Fruit fly (Drosophila melanogaster) whole organism, embryonic: ENCODE data around the gene fln.

ENCODE experiments used
- CG11560 ChIP-seq: fragments of 200-800 bp; sonication (Bioruptor generic); IDR thresholded peaks from 3 replicates; pipeline ENCODE4 v1.3.6; 2022; ENCODE audit warnings: missing biosample characterization, missing genetic modification characterization
- CG12744 ChIP-seq: fragments of 200-800 bp; sonication (Bioruptor generic); optimal IDR thresholded peaks from 2 replicates; lab custom pipeline; 2016; ENCODE audit warnings: missing biosample characterization, missing genetic modification characterization
- CG13775 ChIP-seq: fragments of 200-800 bp; sonication (Bioruptor generic); optimal IDR thresholded peaks from 3 replicates; lab custom pipeline; 2017; ENCODE audit warnings: missing biosample characterization, mild to moderate bottlenecking, missing genetic modification characterization
- CG14860 ChIP-seq: fragments of 200-800 bp; sonication (Bioruptor generic); IDR thresholded peaks from 3 replicates; pipeline ENCODE4 v1.3.6; 2022; ENCODE audit warnings: missing biosample characterization, missing genetic modification characterization; ENCODE audit not compliant: partially characterized antibody
- CG15514 ChIP-seq: fragments of 200-800 bp; sonication (Bioruptor generic); optimal IDR thresholded peaks from 3 replicates; lab custom pipeline; 2017; ENCODE audit warnings: missing biosample characterization, missing genetic modification characterization, mild to moderate bottlenecking, moderate library complexity, missing genetic modification reagents
- CG1602 ChIP-seq: fragments of 200-800 bp; sonication (Bioruptor generic); optimal IDR thresholded peaks from 3 replicates; lab custom pipeline; 2016; ENCODE audit warnings: missing biosample characterization, missing genetic modification characterization
- CG17802 ChIP-seq: fragments of 200-800 bp; sonication (Bioruptor generic); optimal IDR thresholded peaks from 2 replicates; lab custom pipeline; 2018; ENCODE audit warnings: missing biosample characterization, mild to moderate bottlenecking, missing genetic modification characterization, moderate library complexity
- CG1792 ChIP-seq: fragments of 200-800 bp; sonication (Bioruptor generic); optimal IDR thresholded peaks from 2 replicates; lab custom pipeline; 2016; ENCODE audit warnings: missing biosample characterization, missing genetic modification characterization
- CG2120 ChIP-seq: fragments of 200-800 bp; sonication (Bioruptor generic); optimal IDR thresholded peaks from 3 replicates; lab custom pipeline; 2016; ENCODE audit warnings: missing biosample characterization, missing genetic modification characterization
- CG32532 ChIP-seq: fragments of 200-800 bp; sonication (Bioruptor generic); IDR thresholded peaks from 2 replicates; pipeline ENCODE4 v1.3.6; 2022; ENCODE audit warnings: missing biosample characterization, missing genetic modification characterization
- CG3995 ChIP-seq: fragments of 200-800 bp; sonication (Bioruptor generic); optimal IDR thresholded peaks from 3 replicates; lab custom pipeline; 2016; ENCODE audit warnings: missing biosample characterization, missing genetic modification characterization
- CG4730 ChIP-seq: fragments of 200-800 bp; sonication (Bioruptor generic); IDR thresholded peaks from 2 replicates; pipeline ENCODE4 v1.3.6; 2022; ENCODE audit warnings: missing biosample characterization, missing genetic modification characterization
- CG6791 ChIP-seq: fragments of 200-800 bp; sonication (Bioruptor generic); IDR thresholded peaks from 3 replicates; pipeline ENCODE4 v1.3.6; 2022; ENCODE audit warnings: missing biosample characterization, missing genetic modification characterization; ENCODE audit not compliant: partially characterized antibody
- CG7839 ChIP-seq: fragments of 200-800 bp; sonication (Bioruptor generic); optimal IDR thresholded peaks from 3 replicates; lab custom pipeline; 2018; ENCODE audit warnings: missing biosample characterization, mild to moderate bottlenecking, missing genetic modification characterization, moderate library complexity
- CG8359 ChIP-seq: fragments of 200-800 bp; sonication (Bioruptor generic); optimal IDR thresholded peaks from 2 replicates; lab custom pipeline; 2017; ENCODE audit warnings: missing biosample characterization, mild to moderate bottlenecking, missing genetic modification characterization, borderline replicate concordance
- CG8478 ChIP-seq: fragments of >200 bp; optimal IDR thresholded peaks from 2 replicates; lab custom pipeline; 2018
- D19A ChIP-seq: fragments of 200-800 bp; optimal IDR thresholded peaks from 3 replicates; lab custom pipeline; 2019; ENCODE audit warnings: missing biosample characterization, mild to moderate bottlenecking, missing genetic modification characterization, moderate library complexity
- Dbx ChIP-seq: fragments of 200-800 bp; sonication (Bioruptor generic); IDR thresholded peaks from 3 replicates; pipeline ENCODE4 v1.3.6; 2022; ENCODE audit warnings: missing biosample characterization, missing genetic modification characterization
- Dip2 ChIP-seq: fragments of 200-800 bp; sonication (Bioruptor generic); IDR thresholded peaks from 2 replicates; pipeline ENCODE4 v1.3.6; 2022; ENCODE audit warnings: missing biosample characterization, missing genetic modification characterization
- Dll ChIP-seq: fragments of 200-800 bp; sonication (Bioruptor generic); IDR thresholded peaks from 4 replicates; pipeline ENCODE4 v1.3.6; 2022; ENCODE audit warnings: missing biosample characterization, missing genetic modification characterization; ENCODE audit not compliant: partially characterized antibody
- Kr ChIP-seq: fragments of 200-800 bp; sonication (Bioruptor generic); optimal IDR thresholded peaks from 2 replicates; lab custom pipeline; 2017; ENCODE audit warnings: missing biosample characterization, mild to moderate bottlenecking, missing genetic modification characterization
- MESR4 ChIP-seq: fragments of 200-800 bp; sonication (Bioruptor generic); optimal IDR thresholded peaks from 2 replicates; lab custom pipeline; 2018; ENCODE audit warnings: missing biosample characterization, mild to moderate bottlenecking, missing genetic modification characterization, moderate library complexity
- MTF-1 ChIP-seq: fragments of 200-800 bp; sonication (Bioruptor generic); optimal IDR thresholded peaks from 2 replicates; lab custom pipeline; 2018; ENCODE audit warnings: missing biosample characterization, mild to moderate bottlenecking, missing genetic modification characterization, borderline replicate concordance
- Mes4 ChIP-seq: fragments of 200-800 bp; sonication (Bioruptor generic); optimal IDR thresholded peaks from 2 replicates; lab custom pipeline; 2016; ENCODE audit warnings: missing biosample characterization, missing genetic modification characterization
- Nf-YA ChIP-seq: fragments of 200-800 bp; sonication (Bioruptor generic); IDR thresholded peaks from 2 replicates; pipeline ENCODE4 v1.3.6; 2022; ENCODE audit warnings: missing biosample characterization, missing genetic modification characterization
- Oli ChIP-seq: fragments of 200-800 bp; sonication (Bioruptor generic); optimal IDR thresholded peaks from 2 replicates; lab custom pipeline; 2018; ENCODE audit warnings: missing biosample characterization, mild to moderate bottlenecking, missing genetic modification characterization, moderate library complexity
- Opbp ChIP-seq: fragments of 200-800 bp; sonication (Bioruptor generic); IDR thresholded peaks from 3 replicates; pipeline ENCODE4 v1.3.6; 2022; ENCODE audit warnings: missing biosample characterization, missing genetic modification characterization; ENCODE audit not compliant: partially characterized antibody
- Ptx1 ChIP-seq: fragments of 200-800 bp; sonication (Bioruptor generic); IDR thresholded peaks from 2 replicates; pipeline ENCODE4 v1.3.6; 2022; ENCODE audit warnings: missing biosample characterization, missing genetic modification characterization
- aop ChIP-seq: fragments of 200-800 bp; sonication (Bioruptor generic); IDR thresholded peaks from 2 replicates; pipeline ENCODE4 v1.3.6; 2022; ENCODE audit warnings: missing biosample characterization, missing genetic modification characterization
- corto ChIP-seq: fragments of 200-800 bp; sonication (Bioruptor generic); optimal IDR thresholded peaks from 2 replicates; lab custom pipeline; 2016; ENCODE audit warnings: missing biosample characterization, mild to moderate bottlenecking, missing genetic modification characterization, moderate library complexity
- ems ChIP-seq: fragments of 200-800 bp; sonication (Bioruptor generic); optimal IDR thresholded peaks from 3 replicates; lab custom pipeline; 2016; ENCODE audit warnings: missing biosample characterization, missing genetic modification characterization
- en ChIP-seq: fragments of 200-800 bp; sonication (Bioruptor generic); optimal IDR thresholded peaks from 2 replicates; lab custom pipeline; 2016; ENCODE audit warnings: missing biosample characterization, missing genetic modification characterization
- ewg ChIP-seq: fragments of 200-800 bp; sonication (Bioruptor generic); optimal IDR thresholded peaks from 3 replicates; lab custom pipeline; 2017; ENCODE audit warnings: mild to moderate bottlenecking, missing biosample characterization, missing genetic modification reagents, missing genetic modification characterization
- fd102C ChIP-seq: fragments of 200-800 bp; sonication (Bioruptor generic); optimal IDR thresholded peaks from 2 replicates; lab custom pipeline; 2018; ENCODE audit warnings: missing biosample characterization, mild to moderate bottlenecking, missing genetic modification characterization, moderate library complexity
- gsb ChIP-seq: fragments of 200-800 bp; sonication (Bioruptor generic); IDR thresholded peaks from 2 replicates; pipeline ENCODE4 v1.3.6; 2022; ENCODE audit warnings: missing biosample characterization, missing genetic modification characterization
- ham ChIP-seq: fragments of 200-800 bp; sonication (Bioruptor generic); IDR thresholded peaks from 2 replicates; pipeline ENCODE4 v1.3.6; 2022; ENCODE audit warnings: missing biosample characterization, missing genetic modification characterization
- hkb ChIP-seq, 2 experiments: fragments of 200-800 bp in 1 of 2; fragments of >200 bp in 1 of 2; sonication (Bioruptor generic) in 1 of 2; IDR thresholded peaks in 1 of 2; optimal IDR thresholded peaks in 1 of 2; 2 replicates each; pipeline versions ENCODE4 v1.3.6 to Lab custom; 2017 to 2022; ENCODE audit warnings: missing biosample characterization in 1 of 2, missing genetic modification characterization in 1 of 2
- kay ChIP-seq: fragments of 200-800 bp; sonication (Bioruptor generic); optimal IDR thresholded peaks from 2 replicates; lab custom pipeline; 2016; ENCODE audit warnings: missing biosample characterization, missing genetic modification characterization
- nerfin-1 ChIP-seq: fragments of 200-800 bp; sonication (Bioruptor generic); optimal IDR thresholded peaks from 3 replicates; lab custom pipeline; 2019; ENCODE audit warnings: missing biosample characterization, mild to moderate bottlenecking, missing genetic modification characterization, moderate library complexity
- p53 ChIP-seq: fragments of 200-800 bp; sonication (Bioruptor generic); optimal IDR thresholded peaks from 2 replicates; lab custom pipeline; 2016; ENCODE audit warnings: missing biosample characterization, missing genetic modification characterization
- pan ChIP-seq, 4 experiments: fragments of >200 bp in 3 of 4; fragments of 200-800 bp in 1 of 4; sonication (Bioruptor generic) in 1 of 4; optimal IDR thresholded peaks in 3 of 4; IDR thresholded peaks in 1 of 4; 2 replicates each; pipeline versions ENCODE4 v1.3.6 to Lab custom; 2017 to 2022; ENCODE audit warnings: missing biosample characterization in 2 of 4, missing genetic modification characterization in 2 of 4, mixed read lengths in 1 of 4
- ranshi ChIP-seq: fragments of 200-800 bp; sonication (Bioruptor generic); IDR thresholded peaks from 2 replicates; pipeline ENCODE4 v1.3.6; 2022; ENCODE audit warnings: missing biosample characterization, missing genetic modification characterization
- sisA ChIP-seq: fragments of 200-800 bp; sonication (Bioruptor generic); IDR thresholded peaks from 2 replicates; pipeline ENCODE4 v1.3.6; 2022; ENCODE audit warnings: missing biosample characterization, missing genetic modification characterization
- sna ChIP-seq: fragments of 200-800 bp; sonication (Bioruptor generic); IDR thresholded peaks from 2 replicates; pipeline ENCODE4 v1.3.6; 2022; ENCODE audit warnings: missing biosample characterization, missing genetic modification characterization; ENCODE audit not compliant: partially characterized antibody
- tgo ChIP-seq: fragments of 200-800 bp; sonication (Bioruptor generic); IDR thresholded peaks from 3 replicates; pipeline ENCODE4 v1.3.6; 2022; ENCODE audit warnings: missing biosample characterization, missing genetic modification characterization
- tll ChIP-seq, 2 experiments: fragments of 200-800 bp in 1 of 2; fragments of >200 bp in 1 of 2; sonication (Bioruptor generic) in 1 of 2; optimal IDR thresholded peaks; 2 replicates each; lab custom pipeline; 2017 to 2019; ENCODE audit warnings: missing biosample characterization in 2 of 2, missing genetic modification characterization in 2 of 2, mild to moderate bottlenecking in 1 of 2, moderate library complexity in 1 of 2
- tna ChIP-seq: fragments of 200-800 bp; sonication (Bioruptor generic); IDR thresholded peaks from 2 replicates; pipeline ENCODE4 v1.3.6; 2022; ENCODE audit warnings: missing biosample characterization, missing genetic modification characterization; ENCODE audit not compliant: partially characterized antibody

The fln gene

DNA sequence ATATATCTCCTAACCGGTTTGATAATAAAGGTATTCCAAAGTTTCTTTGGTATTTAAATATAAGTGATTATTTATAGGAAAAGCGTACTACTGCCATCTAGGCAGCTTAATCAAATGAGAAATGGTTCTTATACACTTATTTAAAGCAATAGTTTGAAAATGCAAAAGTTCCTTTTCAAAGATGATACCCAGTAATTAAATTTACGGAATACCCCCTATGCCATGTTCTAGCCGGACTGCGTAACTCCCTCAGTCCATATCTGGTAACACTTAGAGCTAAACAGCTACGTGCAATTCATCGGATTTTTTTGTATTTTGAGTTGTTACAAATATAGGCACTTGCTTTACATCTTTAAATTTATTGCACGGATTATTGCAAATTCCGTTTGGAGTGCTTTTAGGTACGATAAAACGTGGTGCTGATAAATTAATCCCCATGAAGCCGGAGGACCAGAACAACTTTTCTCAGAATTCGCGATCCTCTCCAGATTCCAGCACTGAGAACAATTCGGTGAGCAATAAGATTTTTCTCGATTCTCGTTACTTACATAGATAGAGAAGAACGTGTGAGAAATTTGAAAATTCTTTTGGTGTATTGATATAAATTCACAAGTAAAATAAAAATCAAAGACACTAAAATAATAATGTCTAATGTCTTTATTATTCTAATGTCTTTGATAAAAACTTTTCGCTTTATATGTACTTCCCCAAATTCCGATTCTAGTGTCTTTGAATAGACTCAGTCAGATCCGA lies 11.6 kb upstream of the fln start, which contains the start of gene CG7668 (continued):
- TF ChIP-seq tgo (GFP tag; lab: Robert Waterston, UW) (peak; percentile 87), pan (optimal IDR thresholded peaks at IDR 0.05; lab: Kevin White, UChicago) (no peak), pan (GFP tag; optimal IDR thresholded peaks at IDR 0.05 in 1 of 2, IDR thresholded peaks at IDR 0.05 in 1 of 2) (peak in 1 of 2 experiments; percentile 95), tll (GFP tag; optimal IDR thresholded peaks at IDR 0.05; lab: Kevin White, UChicago) (no peak), Dll (peak; percentile 33; the same call in 1 of the 4 replicates), en (peak; percentile 70), sisA (no peak), MTF-1 (GFP tag; lab: Kevin White, UChicago) (peak; percentile 55), Nf-YA (GFP tag; lab: Robert Waterston, UW) (peak; percentile 75), CG3995 (GFP tag; lab: Kevin White, UChicago) (peak; percentile 57), Opbp (no peak), fd102C (GFP tag; lab: Kevin White, UChicago) (peak; percentile 50), CG8478 (lab: Kevin White, UChicago) (no peak), ham (GFP tag; lab: Robert Waterston, UW) (no peak), MESR4 (peak; percentile 67), CG14860 (GFP tag; lab: Robert Waterston, UW) (peak; percentile 39; the same call in 1 of the 3 replicates), CG12744 (GFP tag; lab: Kevin White, UChicago) (peak; percentile 84), tna (GFP tag; lab: Robert Waterston, UW) (no peak), Dbx (peak; percentile 84), Mes4 (GFP tag; lab: Kevin White, UChicago) (peak; percentile 79), CG2120 (GFP tag; lab: Kevin White, UChicago) (peak; percentile 93), ewg (GFP tag; lab: Kevin White, UChicago) (peak; percentile 75), corto (GFP tag; lab: Kevin White, UChicago) (peak; percentile 52), Kr (GFP tag; lab: Kevin White, UChicago) (no peak), hkb (optimal IDR thresholded peaks at IDR 0.05; lab: Kevin White, UChicago) (no peak), hkb (GFP tag; IDR thresholded peaks at IDR 0.05; lab: Robert Waterston, UW) (peak; percentile 96), gsb (GFP tag; lab: Robert Waterston, UW) (peak; percentile 70), CG17802 (tag; lab: Kevin White, UChicago) (peak; percentile 67), p53 (GFP tag; lab: Kevin White, UChicago) (peak; percentile 74), CG7839 (tag; lab: Kevin White, UChicago) (peak; percentile 91), Oli (tag; lab: Kevin White, UChicago) (peak; percentile 89), CG11560 (tag; lab: Robert Waterston, UW) (no peak), CG13775 (GFP tag; lab: Kevin White, UChicago) (peak; percentile 84), kay (GFP tag; lab: Kevin White, UChicago) (peak; percentile 79), nerfin-1 (tag; lab: Kevin White, UChicago) (peak; percentile 87), CG4730 (GFP tag; lab: Robert Waterston, UW) (peak; percentile 84; the same call in 1 of the 2 replicates), aop (no peak), Ptx1 (GFP tag; lab: Robert Waterston, UW) (peak; percentile 92), CG8359 (GFP tag; lab: Kevin White, UChicago) (peak; percentile 67), Dip2 (GFP tag; lab: Robert Waterston, UW) (no peak), D19A (tag; lab: Kevin White, UChicago) (peak; percentile 69), CG1792 (peak; percentile 78), sna (GFP tag; lab: Robert Waterston, UW) (peak; percentile 43), ems (GFP tag; lab: Kevin White, UChicago) (peak; percentile 84), CG1602 (GFP tag; lab: Kevin White, UChicago) (peak; percentile 92), CG6791 (GFP tag; lab: Robert Waterston, UW) (no peak), CG15514 (GFP tag; lab: Kevin White, UChicago) (peak; percentile 86), CG32532 (GFP tag; lab: Robert Waterston, UW) (peak; percentile 94), ranshi (GFP tag; lab: Robert Waterston, UW) (peak; percentile 91; the same call in 1 of the 2 replicates)
